Fruit fly (Drosophila melanogaster) whole organism, wandering third instar larva: Measurements from ENCODE around the gene nrv2.
A peak's percentile ranks its signal among the peaks of the same experiment; 100 is the strongest.

Experiments used
- Abd-B ChIP-seq: fragments of >200 bp; optimal IDR thresholded peaks from 2 replicates; lab custom pipeline; 2017; ENCODE audit warnings: missing biosample characterization, missing genetic modification characterization
- CG32264 ChIP-seq: fragments of 200-800 bp; sonication (Bioruptor generic); optimal IDR thresholded peaks from 2 replicates; lab custom pipeline; 2016; ENCODE audit warnings: missing biosample characterization, missing genetic modification characterization
- CG9705 ChIP-seq: fragments of 200-800 bp; sonication (Bioruptor generic); optimal IDR thresholded peaks from 2 replicates; lab custom pipeline; 2018; ENCODE audit warnings: missing biosample characterization, mild to moderate bottlenecking, missing genetic modification characterization
- GATAd ChIP-seq: sonication (Bioruptor generic); optimal IDR thresholded peaks from 2 replicates; lab custom pipeline; 2016; ENCODE audit warnings: missing biosample characterization, missing genetic modification characterization
- HLH106 ChIP-seq: fragments of 200-800 bp; optimal IDR thresholded peaks from 3 replicates; lab custom pipeline; 2019; ENCODE audit warnings: missing biosample characterization, mild to moderate bottlenecking, missing genetic modification characterization, moderate library complexity
- Hnf4 ChIP-seq: fragments of 200-800 bp; sonication (Bioruptor generic); optimal IDR thresholded peaks from 2 replicates; lab custom pipeline; 2016; ENCODE audit warnings: missing biosample characterization, mild to moderate bottlenecking, missing genetic modification characterization
- Hr78 ChIP-seq: fragments of >200 bp; optimal IDR thresholded peaks from 2 replicates; lab custom pipeline; 2017; ENCODE audit warnings: missing biosample characterization, missing genetic modification characterization
- Hr83 ChIP-seq: fragments of 200-300 bp; sonication (Bioruptor generic); optimal IDR thresholded peaks from 2 replicates; lab custom pipeline; 2016; ENCODE audit warnings: missing biosample characterization, mild to moderate bottlenecking, missing genetic modification characterization, moderate library complexity; ENCODE audit not compliant: poor library complexity, severe bottlenecking
- Jra ChIP-seq: sonication (Bioruptor generic); optimal IDR thresholded peaks from 2 replicates; lab custom pipeline; 2016; ENCODE audit warnings: missing biosample characterization, missing genetic modification characterization
- Mio ChIP-seq: sonication (Bioruptor generic); optimal IDR thresholded peaks from 2 replicates; lab custom pipeline; 2016; ENCODE audit warnings: missing biosample characterization, missing genetic modification characterization
- N ChIP-seq: fragments of >200 bp; optimal IDR thresholded peaks from 2 replicates; lab custom pipeline; 2018; ENCODE audit warnings: missing biosample characterization, missing external identifiers, missing genetic modification characterization
- OdsH ChIP-seq: fragments of 200-800 bp; sonication (Bioruptor generic); optimal IDR thresholded peaks from 2 replicates; lab custom pipeline; 2016; ENCODE audit warnings: missing biosample characterization, mild to moderate bottlenecking, missing genetic modification characterization
- Rel ChIP-seq, 2 experiments: fragments of 200-800 bp; sonication (Bioruptor generic) in 1 of 2; optimal IDR thresholded peaks; 2 replicates in 1 of 2; 3 replicates in 1 of 2; lab custom pipeline; 2016 to 2019; ENCODE audit warnings: mild to moderate bottlenecking in 2 of 2, missing biosample characterization in 2 of 2, missing genetic modification characterization in 2 of 2, moderate library complexity in 1 of 2
- Sp1 ChIP-seq: fragments of 200-800 bp; sonication (Bioruptor generic); optimal IDR thresholded peaks from 3 replicates; lab custom pipeline; 2019; ENCODE audit warnings: missing biosample characterization, mild to moderate bottlenecking, missing genetic modification characterization, moderate library complexity
- Vsx2 ChIP-seq: fragments of 200-300, 225-300 bp; sonication (Bioruptor generic); optimal IDR thresholded peaks from 2 replicates; lab custom pipeline; 2018; ENCODE audit warnings: missing biosample characterization, missing genetic modification characterization; ENCODE audit not compliant: partially characterized antibody
- br ChIP-seq: fragments of 200-800 bp; sonication (Bioruptor generic); optimal IDR thresholded peaks from 2 replicates; lab custom pipeline; 2016; ENCODE audit warnings: missing biosample characterization, missing genetic modification characterization
- brk ChIP-seq: fragments of 200-800 bp; sonication (Bioruptor generic); optimal IDR thresholded peaks from 2 replicates; lab custom pipeline; 2016; ENCODE audit warnings: missing biosample characterization, mild to moderate bottlenecking, missing genetic modification characterization
- dl ChIP-seq, 2 experiments: fragments of 175-275, 200-275 bp in 1 of 2; fragments of 200-275 bp in 1 of 2; sonication (Bioruptor generic); optimal IDR thresholded peaks; lab custom pipeline; 2018; ENCODE audit warnings: mild to moderate bottlenecking in 2 of 2, missing biosample characterization in 2 of 2, missing genetic modification characterization in 2 of 2, moderate library complexity in 2 of 2; ENCODE audit not compliant: partially characterized antibody in 2 of 2, insufficient read depth in 1 of 2
- dmrt93B ChIP-seq: fragments of 200-800 bp; sonication (Bioruptor generic); optimal IDR thresholded peaks from 2 replicates; lab custom pipeline; 2018; ENCODE audit warnings: missing biosample characterization, mild to moderate bottlenecking, missing genetic modification characterization
- dsf ChIP-seq: sonication (Bioruptor generic); optimal IDR thresholded peaks from 2 replicates; lab custom pipeline; 2016; ENCODE audit warnings: missing biosample characterization, missing genetic modification characterization, borderline replicate concordance
- ey ChIP-seq: fragments of 200-800 bp; sonication (Bioruptor generic); optimal IDR thresholded peaks from 2 replicates; lab custom pipeline; 2016; ENCODE audit warnings: missing biosample characterization, missing genetic modification characterization
- foxo ChIP-seq, 2 experiments: fragments of 200-800 bp; sonication (Bioruptor generic); optimal IDR thresholded peaks; 2 replicates in 1 of 2; 3 replicates in 1 of 2; lab custom pipeline; 2016 to 2017; ENCODE audit warnings: missing biosample characterization in 2 of 2, missing genetic modification characterization in 2 of 2
- fru ChIP-seq: fragments of 200-800 bp; sonication (Bioruptor generic); optimal IDR thresholded peaks from 3 replicates; lab custom pipeline; 2016; ENCODE audit warnings: missing biosample characterization, mild to moderate bottlenecking, missing genetic modification characterization
- h ChIP-seq: fragments of 200-800 bp; sonication (Bioruptor generic); optimal IDR thresholded peaks from 3 replicates; lab custom pipeline; 2016; ENCODE audit warnings: missing biosample characterization, mild to moderate bottlenecking, missing genetic modification characterization
- jim ChIP-seq: fragments of 175-275, 200-325 bp; sonication (Bioruptor generic); optimal IDR thresholded peaks from 2 replicates; lab custom pipeline; 2016; ENCODE audit warnings: missing biosample characterization, mild to moderate bottlenecking, missing genetic modification characterization
- lola ChIP-seq: fragments of >200 bp; optimal IDR thresholded peaks from 2 replicates; lab custom pipeline; 2017; ENCODE audit warnings: missing biosample characterization, missing genetic modification characterization
- pan ChIP-seq: fragments of >200 bp; optimal IDR thresholded peaks from 2 replicates; lab custom pipeline; 2017
- rgr ChIP-seq: fragments of 200-800 bp; sonication (Bioruptor generic); optimal IDR thresholded peaks from 3 replicates; lab custom pipeline; 2016; ENCODE audit warnings: missing biosample characterization, mild to moderate bottlenecking, missing genetic modification characterization
- sage ChIP-seq: fragments of 200-800 bp; sonication (Bioruptor generic); optimal IDR thresholded peaks from 2 replicates; lab custom pipeline; 2016; ENCODE audit warnings: missing biosample characterization, mild to moderate bottlenecking, missing genetic modification characterization
- sv ChIP-seq: fragments of 200-800 bp; sonication (Bioruptor generic); optimal IDR thresholded peaks from 3 replicates; lab custom pipeline; 2016; ENCODE audit warnings: missing biosample characterization, missing genetic modification characterization
- usp ChIP-seq: fragments of >200 bp; optimal IDR thresholded peaks from 2 replicates; lab custom pipeline; 2017; ENCODE audit warnings: missing biosample characterization, missing genetic modification characterization
- woc ChIP-seq: sonication (Bioruptor generic); optimal IDR thresholded peaks from 2 replicates; lab custom pipeline; 2016; ENCODE audit warnings: missing biosample characterization, mild to moderate bottlenecking, missing genetic modification characterization

Gene nrv2

dm6 chr2L:6773645-6774044, 25.0 kb downstream of the nrv2 start, which contains the start of gene CG17378:
Gene CG17378, plus strand, starts transcription at chr2L:6774041.
- TF ChIP-seq dl (GFP tag; optimal IDR thresholded peaks at IDR 0.05; lab: Kevin White, UChicago; ENCODE audit: insufficient read depth in 1 of 2, partially characterized antibody in 2 of 2) (no peak), fru (GFP tag; lab: Kevin White, UChicago) (peak; percentile 39)

dm6 chr2L:6772655-6773054, 26.0 kb downstream of the nrv2 start, which contains the start of gene LUBEL:
Gene LUBEL, minus strand, starts transcription at chr2L:6772755.
- TF ChIP-seq dl (GFP tag; optimal IDR thresholded peaks at IDR 0.05; lab: Kevin White, UChicago; ENCODE audit: insufficient read depth in 1 of 2, partially characterized antibody in 2 of 2) = no peak
- TF ChIP-seq sage (GFP tag; lab: Kevin White, UChicago) = no peak
- no peak for TF ChIP-seq CG9705
- TF ChIP-seq br (GFP tag; lab: Kevin White, UChicago) = no peak
- TF ChIP-seq Abd-B (GFP tag; lab: Kevin White, UChicago) = no peak
- no peak for TF ChIP-seq OdsH (GFP tag; lab: Kevin White, UChicago)
- no peak for TF ChIP-seq woc (GFP tag; lab: Kevin White, UChicago)
- TF ChIP-seq lola (GFP tag; lab: Kevin White, UChicago) = no peak
- no peak for TF ChIP-seq dmrt93B
- no peak for TF ChIP-seq Hr78 (GFP tag; lab: Kevin White, UChicago)
- TF ChIP-seq sv (GFP tag; lab: Kevin White, UChicago) = no peak
- no peak for TF ChIP-seq GATAd
- no peak for TF ChIP-seq pan
- no peak for TF ChIP-seq Jra
- TF ChIP-seq brk (GFP tag; lab: Kevin White, UChicago) = no peak
- TF ChIP-seq foxo (GFP tag; optimal IDR thresholded peaks at IDR 0.05; lab: Kevin White, UChicago) = no peak
- TF ChIP-seq CG32264 (GFP tag; lab: Kevin White, UChicago) = no peak
- TF ChIP-seq dsf (GFP tag; lab: Kevin White, UChicago) = no peak

dm6 chr2L:6759528-6759927, 39.1 kb downstream of the nrv2 start, which contains the start of gene CG11322:
Gene CG11322, minus strand, starts transcription at chr2L:6759628.
- no peak for TF ChIP-seq usp (GFP tag; lab: Kevin White, UChicago)
- no peak for TF ChIP-seq fru (GFP tag; lab: Kevin White, UChicago)
- no peak for TF ChIP-seq ey (GFP tag; lab: Kevin White, UChicago)
- no peak for TF ChIP-seq N (GFP tag; lab: Kevin White, UChicago)
- no peak for TF ChIP-seq jim (GFP tag; lab: Kevin White, UChicago)
- no peak for TF ChIP-seq pan
- TF ChIP-seq CG32264 (GFP tag; lab: Kevin White, UChicago) = no peak
- no peak for TF ChIP-seq Hr83

dm6 chr2L:6751037-6751436, 47.6 kb downstream of the nrv2 start:
- TF ChIP-seq h (no peak), Sp1 (GFP tag; lab: Kevin White, UChicago) (no peak), ey (GFP tag; lab: Kevin White, UChicago) (no peak), HLH106 (tag; lab: Kevin White, UChicago) (no peak), Rel (GFP tag; optimal IDR thresholded peaks at IDR 0.05; lab: Kevin White, UChicago) (no peak), Rel (tag; optimal IDR thresholded peaks at IDR 0.05; lab: Kevin White, UChicago) (no peak), Jra (no peak), usp (GFP tag; lab: Kevin White, UChicago) (no peak), Abd-B (GFP tag; lab: Kevin White, UChicago) (no peak), brk (GFP tag; lab: Kevin White, UChicago) (no peak), OdsH (GFP tag; lab: Kevin White, UChicago) (no peak), rgr (GFP tag; lab: Kevin White, UChicago) (no peak), lola (GFP tag; lab: Kevin White, UChicago) (no peak), Hr78 (GFP tag; lab: Kevin White, UChicago) (no peak), Vsx2 (GFP tag; lab: Kevin White, UChicago) (no peak), CG9705 (no peak), Hnf4 (GFP tag; lab: Kevin White, UChicago) (no peak), Mio (GFP tag; lab: Kevin White, UChicago) (no peak), GATAd (no peak), sv (GFP tag; lab: Kevin White, UChicago) (no peak)
